Fruit fly (Drosophila melanogaster): ENCODE measurements around the gene CG10413.

- no peak for TF ChIP-seq CG12605 (GFP tag; IDR thresholded peaks at IDR 0.05)
- TF ChIP-seq Pif1A (GFP tag; optimal IDR thresholded peaks at IDR 0.05), result no peak
- no peak for TF ChIP-seq CG14655 (GFP tag; optimal IDR thresholded peaks at IDR 0.05)
- no peak for TF ChIP-seq D1 (tag; optimal IDR thresholded peaks at IDR 0.05)
- TF ChIP-seq fd96Ca (GFP tag; IDR thresholded peaks at IDR 0.05), result no peak
- TF ChIP-seq CG34367 (tag; optimal IDR thresholded peaks at IDR 0.05), result no peak
- TF ChIP-seq CG17806 (tag; optimal IDR thresholded peaks at IDR 0.05), result no peak
- TF ChIP-seq CG32121 (GFP tag; IDR thresholded peaks at IDR 0.05), result no peak
- no peak for TF ChIP-seq gl (tag; optimal IDR thresholded peaks at IDR 0.05)
- TF ChIP-seq CG9948 (tag; optimal IDR thresholded peaks at IDR 0.05), result no peak
- TF ChIP-seq CG10348 (GFP tag; IDR thresholded peaks at IDR 0.05), result no peak
- no peak for TF ChIP-seq CG15710 (tag; optimal IDR thresholded peaks at IDR 0.05)
- no peak for TF ChIP-seq CG4496 (GFP tag; IDR thresholded peaks at IDR 0.05)
- TF ChIP-seq Ets98B (GFP tag; IDR thresholded peaks at IDR 0.05), result no peak
These were observed 48.7 kb downstream of the CG10413 start for dm6 chr2L:18556384-18556783.

Measured in whole organism, pupa.